Fruit fly (Drosophila melanogaster): Measurements from ENCODE around the gene AttD.
A peak's percentile ranks its signal among the peaks of the same experiment; 100 is the strongest.

AttD gene

DNA sequence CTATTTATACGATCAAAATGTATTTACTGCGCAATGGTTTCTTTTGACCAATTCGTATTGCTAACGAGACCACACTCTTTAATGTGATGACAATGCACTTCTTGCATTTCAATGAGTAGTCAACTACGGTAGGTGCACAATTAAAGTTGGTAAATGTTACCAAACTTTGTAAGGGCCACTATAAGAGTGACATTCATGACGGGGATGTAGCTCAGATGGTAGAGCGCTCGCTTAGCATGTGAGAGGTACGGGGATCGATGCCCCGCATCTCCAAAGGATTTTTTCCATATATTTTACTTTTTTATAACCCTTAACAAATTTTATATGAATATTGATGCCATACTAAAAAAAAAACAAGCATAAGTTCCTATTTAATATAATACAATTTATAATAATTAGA lies 42.9 kb downstream of the AttD start (continued):
- TF ChIP-seq Bdp1 (GFP tag; optimal IDR thresholded peaks at IDR 0.05) (peak; percentile 95), seq (GFP tag; IDR thresholded peaks at IDR 0.05) (no peak), CG16813 (GFP tag; IDR thresholded peaks at IDR 0.05; ENCODE audit: partially characterized antibody) (0 out of 3 replicates have a peak, but pooled peaks have one; percentile 44), peb (GFP tag; IDR thresholded peaks at IDR 0.05) (no peak), CG4282 (GFP tag; optimal IDR thresholded peaks at IDR 0.05) (no peak), CG7987 (GFP tag; optimal IDR thresholded peaks at IDR 0.05) (no peak), zen2 (GFP tag; IDR thresholded peaks at IDR 0.05; ENCODE audit: partially characterized antibody) (0 out of 3 replicates have a peak, but pooled peaks have one; percentile 8), da (GFP tag; optimal IDR thresholded peaks at IDR 0.05) (no peak), CG8765 (GFP tag; IDR thresholded peaks at IDR 0.05) (no peak), NK7.1 (GFP tag; optimal IDR thresholded peaks at IDR 0.05) (no peak), Vsx1 (GFP tag; optimal IDR thresholded peaks at IDR 0.05) (no peak), Optix (GFP tag; IDR thresholded peaks at IDR 0.05) (no peak), Chrac-16 (GFP tag; optimal IDR thresholded peaks at IDR 0.05) (no peak), amos (GFP tag; IDR thresholded peaks at IDR 0.05; ENCODE audit: partially characterized antibody) (peak; percentile 48; the same call in 1 of the 2 replicates), MTF-1 (GFP tag; optimal IDR thresholded peaks at IDR 0.05; ENCODE audit: borderline replicate concordance) (no peak), knrl (GFP tag; IDR thresholded peaks at IDR 0.05; ENCODE audit: partially characterized antibody) (peak; percentile 17; the same call in 1 of the 3 replicates), sisA (GFP tag; IDR thresholded peaks at IDR 0.05) (no peak), CG7963 (GFP tag; IDR thresholded peaks at IDR 0.05; ENCODE audit: partially characterized antibody) (0 out of 3 replicates have a peak, but pooled peaks have one; percentile 40)

DNA sequence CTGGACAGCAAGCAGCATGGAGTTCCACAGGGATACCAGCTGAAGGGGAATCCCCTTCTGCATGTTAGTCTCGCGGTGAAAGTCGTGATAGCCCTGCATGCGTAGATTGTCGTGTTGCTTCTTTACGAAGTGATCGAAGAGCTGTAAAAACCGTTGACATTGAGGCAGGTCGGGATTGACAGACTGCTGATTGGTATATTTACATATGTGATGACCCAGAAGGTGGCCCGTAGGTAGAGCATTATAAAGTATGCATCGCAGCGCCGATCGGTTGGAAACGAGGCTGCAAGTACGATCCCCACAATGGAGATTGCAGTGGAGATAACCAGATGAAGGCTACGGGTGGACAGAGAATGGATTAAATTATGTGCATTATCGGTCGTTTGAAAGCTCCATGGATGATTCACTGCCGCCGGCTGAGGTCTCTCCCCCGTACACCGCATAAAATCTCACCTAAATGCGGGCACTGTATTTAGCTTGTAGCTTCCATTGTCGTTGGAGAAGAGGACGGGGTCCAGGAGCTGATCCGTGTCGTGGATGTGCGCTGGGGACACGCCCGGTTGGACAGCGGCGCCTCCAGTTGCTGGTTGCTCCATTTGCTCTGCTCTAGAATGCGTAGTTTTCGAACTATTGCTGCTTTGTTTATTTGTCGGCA lies 45.3 kb downstream of the AttD start:
- no peak for TF ChIP-seq CG7839 (tag; optimal IDR thresholded peaks at IDR 0.05)
- no peak for TF ChIP-seq mam (GFP tag; optimal IDR thresholded peaks at IDR 0.05)
- no peak for TF ChIP-seq CG9727 (GFP tag; optimal IDR thresholded peaks at IDR 0.05)
- TF ChIP-seq CG13287 (GFP tag; IDR thresholded peaks at IDR 0.05; ENCODE audit: partially characterized antibody), result no peak
- TF ChIP-seq Lpt (GFP tag; optimal IDR thresholded peaks at IDR 0.05), result no peak
- no peak for TF ChIP-seq Ssrp (tag; optimal IDR thresholded peaks at IDR 0.05)
- no peak for TF ChIP-seq PHDP (tag; optimal IDR thresholded peaks at IDR 0.05)
- no peak for TF ChIP-seq h (optimal IDR thresholded peaks at IDR 0.05)
- no peak for TF ChIP-seq sens-2 (GFP tag; IDR thresholded peaks at IDR 0.05)
- no peak for TF ChIP-seq CG12155 (GFP tag; optimal IDR thresholded peaks at IDR 0.05)
- peak; percentile 2 for TF ChIP-seq NC2β (GFP tag; optimal IDR thresholded peaks at IDR 0.05)
- TF ChIP-seq CG17186 (GFP tag; optimal IDR thresholded peaks at IDR 0.05), result no peak
- 0 out of 2 replicates have a peak, but pooled peaks have one; percentile 9 for TF ChIP-seq tna (GFP tag; IDR thresholded peaks at IDR 0.05; ENCODE audit: partially characterized antibody)
- peak; percentile 42; the same call in 2 of the 3 replicates for TF ChIP-seq CG16813 (GFP tag; IDR thresholded peaks at IDR 0.05; ENCODE audit: partially characterized antibody)
- no peak for TF ChIP-seq YL-1 (GFP tag; optimal IDR thresholded peaks at IDR 0.05)
- no peak for TF ChIP-seq CG8478 (optimal IDR thresholded peaks at IDR 0.05)
- no peak for TF ChIP-seq Six4 (GFP tag; optimal IDR thresholded peaks at IDR 0.05)
- no peak for TF ChIP-seq CG8089 (GFP tag; optimal IDR thresholded peaks at IDR 0.05)
- no peak for TF ChIP-seq sug (tag; optimal IDR thresholded peaks at IDR 0.05)
- TF ChIP-seq sima (GFP tag; optimal IDR thresholded peaks at IDR 0.05), result no peak
- no peak for TF ChIP-seq CG5245 (GFP tag; optimal IDR thresholded peaks at IDR 0.05)
- no peak for TF ChIP-seq CG3838 (GFP tag; optimal IDR thresholded peaks at IDR 0.05)
- TF ChIP-seq H15 (GFP tag; IDR thresholded peaks at IDR 0.05), result no peak
- no peak for TF ChIP-seq Hr78 (GFP tag; optimal IDR thresholded peaks at IDR 0.05)
- TF ChIP-seq CG1832 (GFP tag; optimal IDR thresholded peaks at IDR 0.05), result no peak
- no peak for TF ChIP-seq pita (GFP tag; optimal IDR thresholded peaks at IDR 0.05)
- TF ChIP-seq chm (GFP tag; IDR thresholded peaks at IDR 0.05), result 0 out of 2 replicates have a peak, but pooled peaks have one; percentile 17
- TF ChIP-seq ap (GFP tag; IDR thresholded peaks at IDR 0.05), result no peak
- peak; percentile 14; the same call in 1 of the 2 replicates for TF ChIP-seq Adf1 (GFP tag; IDR thresholded peaks at IDR 0.05)
- TF ChIP-seq CG34422 (GFP tag; IDR thresholded peaks at IDR 0.05), result peak; percentile 79; the same call in 1 of the 3 replicates
- 0 out of 2 replicates have a peak, but pooled peaks have one; percentile 13 for TF ChIP-seq wdn (GFP tag; IDR thresholded peaks at IDR 0.05)
- peak; percentile 52 for TF ChIP-seq gcm (GFP tag; optimal IDR thresholded peaks at IDR 0.05)
- no peak for TF ChIP-seq ham (GFP tag; IDR thresholded peaks at IDR 0.05)
